Worm (Caenorhabditis elegans) whole organism, midembryonic: ENCODE measurements around the gene ZK177.11.

Source experiments
- flt-1 ChIP-seq: fragments of 200-800 bp; sonication (Bioruptor generic); IDR thresholded peaks from 2 replicates; pipeline ENCODE4 v1.3.6; 2022; ENCODE audit warnings: missing genetic modification characterization, missing compliant biosample characterization
- med-1 ChIP-seq: sonication (generic microtip); optimal IDR thresholded peaks from 2 replicates; lab custom pipeline; 2017; ENCODE audit warnings: missing genetic modification characterization, mild to moderate bottlenecking, missing compliant biosample characterization, antibody characterized with exemption, missing genetic modification reagents; ENCODE audit not compliant: insufficient read depth

- TF ChIP-seq flt-1: peak; percentile 41; the same call in 1 of the 2 replicates
- TF ChIP-seq med-1 (GFP tag; lab: Kevin White, UChicago): no peak
Observed at ce11 chrII:5473946-5474423, 48.8 kb upstream of the ZK177.11 start, which contains the start of gene mrps-16.
